Worm (Caenorhabditis elegans): Measurements from ENCODE around the gene pkc-3.
A peak's percentile ranks its signal among the peaks of the same experiment; 100 is the strongest.

DNA sequence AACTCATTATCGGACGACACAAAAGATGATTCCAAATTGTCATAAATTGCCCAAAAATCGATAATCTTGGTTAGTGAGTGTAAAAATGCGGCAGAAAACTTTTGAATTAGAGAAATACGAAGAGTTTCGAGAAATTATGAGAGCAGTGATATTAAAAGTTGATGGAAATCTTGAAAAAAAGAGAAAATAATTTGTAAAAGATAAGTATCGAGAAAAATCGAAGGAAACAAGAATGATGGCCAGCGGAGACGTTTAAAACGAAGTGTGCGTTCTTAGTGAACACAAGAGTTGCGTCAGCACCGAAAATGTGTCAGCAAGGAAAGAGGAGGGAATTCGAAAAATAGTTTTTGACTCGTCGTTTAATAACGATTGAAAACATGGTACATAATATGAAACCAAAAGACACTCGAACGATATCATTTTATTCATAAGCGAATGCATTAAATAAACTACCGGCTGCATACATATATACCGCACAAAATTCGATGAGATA, 10.1 kb downstream of the pkc-3 start, which contains the start of gene ndx-6:
- TF ChIP-seq elt-3 (tag; optimal IDR thresholded peaks at IDR 0.05) (no peak), mep-1 (tag; optimal IDR thresholded peaks at IDR 0.05) (peak; percentile 92), unc-62 (GFP tag; optimal IDR thresholded peaks at IDR 0.05) (peak; percentile 7), unc-39 (tag; optimal IDR thresholded peaks at IDR 0.05) (no peak), snpc-4 (tag; optimal IDR thresholded peaks at IDR 0.05) (no peak), lsy-2 (tag; optimal IDR thresholded peaks at IDR 0.05) (peak; percentile 78), lin-13 (tag; optimal IDR thresholded peaks at IDR 0.05) (peak; percentile 75), ceh-83 (GFP tag; optimal IDR thresholded peaks at IDR 0.05) (peak; percentile 2), elt-1 (tag; optimal IDR thresholded peaks at IDR 0.05; ENCODE audit: borderline replicate concordance, insufficient read depth) (no peak), nhr-76 (tag; optimal IDR thresholded peaks at IDR 0.05) (no peak)
